Fruit fly (Drosophila melanogaster): ENCODE measurements around the gene CG14315.

The CG14315 gene

DNA sequence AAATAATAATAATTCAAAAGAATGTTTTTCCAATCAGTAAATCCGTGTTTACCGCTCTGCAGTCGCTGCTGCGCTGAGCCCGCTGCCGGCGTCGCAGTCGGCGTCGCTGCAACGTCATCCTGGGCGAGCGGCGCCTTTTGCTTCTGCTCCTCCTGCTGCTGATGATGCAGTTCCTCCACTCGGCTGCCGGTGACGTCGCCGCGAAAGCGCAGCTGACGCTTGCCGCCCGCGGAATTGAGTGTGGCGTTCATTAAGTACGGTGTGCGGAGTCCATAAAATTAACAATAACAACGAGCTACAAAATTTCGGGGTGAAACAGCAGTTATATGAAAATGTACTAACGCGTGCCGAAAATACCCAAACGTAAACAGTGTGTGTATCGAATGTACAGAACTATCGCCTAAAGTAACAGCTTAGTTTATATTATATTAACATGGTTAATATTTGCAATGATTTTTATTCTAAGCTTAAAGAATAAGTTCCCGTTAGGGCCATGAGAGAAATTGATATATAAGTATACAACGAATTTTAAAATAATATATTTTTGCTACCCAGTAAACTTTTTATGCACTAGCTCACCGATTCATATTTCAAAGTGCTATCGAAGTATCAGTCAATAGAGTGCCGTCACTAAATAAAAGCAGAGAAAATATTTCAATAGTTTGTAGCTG, 5.7 kb downstream of the CG14315 start, which contains the start of the genes CG7218 and Cbp20 (continued):
- peak; percentile 61 for TF ChIP-seq Rx (GFP tag; IDR thresholded peaks at IDR 0.05)
- no peak for TF ChIP-seq Vsx1 (GFP tag; optimal IDR thresholded peaks at IDR 0.05)
- TF ChIP-seq CG18599 (GFP tag; optimal IDR thresholded peaks at IDR 0.05): peak; percentile 71
- peak; percentile 88 for TF ChIP-seq Doc3 (GFP tag; IDR thresholded peaks at IDR 0.05; ENCODE audit: partially characterized antibody)
- peak; percentile 64 for TF ChIP-seq CG17359 (tag; optimal IDR thresholded peaks at IDR 0.05)
- 0 out of 2 replicates have a peak, but pooled peaks have one; percentile 25 for TF ChIP-seq danr (GFP tag; IDR thresholded peaks at IDR 0.05)
- TF ChIP-seq Asciz (GFP tag; optimal IDR thresholded peaks at IDR 0.05): no peak
- no peak for TF ChIP-seq Mes4 (GFP tag; optimal IDR thresholded peaks at IDR 0.05)
- TF ChIP-seq luna (GFP tag; optimal IDR thresholded peaks at IDR 0.05): peak; percentile 14
- TF ChIP-seq Myb (GFP tag; optimal IDR thresholded peaks at IDR 0.05): peak; percentile 45
- no peak for TF ChIP-seq tio (GFP tag; optimal IDR thresholded peaks at IDR 0.05)
- peak; percentile 60 for TF ChIP-seq Ets97D (GFP tag; optimal IDR thresholded peaks at IDR 0.05)
- no peak for TF ChIP-seq CG15479 (GFP tag; optimal IDR thresholded peaks at IDR 0.05)
- no peak for TF ChIP-seq lov (optimal IDR thresholded peaks at IDR 0.05)
- TF ChIP-seq lov (GFP tag; IDR thresholded peaks at IDR 0.05): no peak
- TF ChIP-seq bab2 (GFP tag; optimal IDR thresholded peaks at IDR 0.05): peak; percentile 46
- no peak for TF ChIP-seq CG2202 (tag; optimal IDR thresholded peaks at IDR 0.05)
- peak; percentile 61 for TF ChIP-seq D19B (GFP tag; optimal IDR thresholded peaks at IDR 0.05)
- peak; percentile 53 for TF ChIP-seq shn (GFP tag; optimal IDR thresholded peaks at IDR 0.05)
- peak; percentile 83 for TF ChIP-seq CG14014 (GFP tag; IDR thresholded peaks at IDR 0.05)
- peak; percentile 70 for TF ChIP-seq zfh2 (GFP tag; optimal IDR thresholded peaks at IDR 0.05)
- peak; percentile 57 for TF ChIP-seq CG4820 (GFP tag; optimal IDR thresholded peaks at IDR 0.05)
- no peak for TF ChIP-seq gcm2 (GFP tag; optimal IDR thresholded peaks at IDR 0.05)
- TF ChIP-seq GATAe (GFP tag; conservative IDR thresholded peaks at IDR 0.05): no peak
- TF ChIP-seq CG2712 (tag; optimal IDR thresholded peaks at IDR 0.05): peak; percentile 74
- TF ChIP-seq CG4424 (GFP tag; optimal IDR thresholded peaks at IDR 0.05): peak; percentile 71
- peak; percentile 49 for TF ChIP-seq tap (tag; optimal IDR thresholded peaks at IDR 0.05)
- TF ChIP-seq odd (GFP tag; optimal IDR thresholded peaks at IDR 0.05): no peak
- TF ChIP-seq ara (GFP tag; IDR thresholded peaks at IDR 0.05): 0 out of 2 replicates have a peak, but pooled peaks have one; percentile 22
- no peak for TF ChIP-seq en (GFP tag; optimal IDR thresholded peaks at IDR 0.05)
- peak; percentile 33 for TF ChIP-seq emc (GFP tag; optimal IDR thresholded peaks at IDR 0.05)
- peak; percentile 59 for TF ChIP-seq CG9727 (GFP tag; optimal IDR thresholded peaks at IDR 0.05)
- no peak for TF ChIP-seq CG15073 (GFP tag; optimal IDR thresholded peaks at IDR 0.05)
- TF ChIP-seq Opbp (GFP tag; IDR thresholded peaks at IDR 0.05; ENCODE audit: partially characterized antibody): peak; percentile 70; the same call in 2 of the 3 replicates
- no peak for TF ChIP-seq ewg (GFP tag; optimal IDR thresholded peaks at IDR 0.05)
- peak; percentile 41; the same call in 1 of the 2 replicates for TF ChIP-seq cas (GFP tag; IDR thresholded peaks at IDR 0.05)
- peak; percentile 55; the same call in 1 of the 2 replicates for TF ChIP-seq dimm (GFP tag; IDR thresholded peaks at IDR 0.05)
- peak; percentile 83 for TF ChIP-seq trem (tag; optimal IDR thresholded peaks at IDR 0.05)
- TF ChIP-seq CG8290 (GFP tag; optimal IDR thresholded peaks at IDR 0.05): peak; percentile 56
- peak; percentile 52 to 79 for TF ChIP-seq CG8290 (tag; optimal IDR thresholded peaks at IDR 0.05)
- TF ChIP-seq cwo (GFP tag; optimal IDR thresholded peaks at IDR 0.05): peak; percentile 49
- no peak for TF ChIP-seq CG3726 (GFP tag; IDR thresholded peaks at IDR 0.05)
- peak; percentile 57; the same call in 1 of the 2 replicates for TF ChIP-seq CG32772 (GFP tag; IDR thresholded peaks at IDR 0.05)
- TF ChIP-seq Six4 (GFP tag; optimal IDR thresholded peaks at IDR 0.05): peak; percentile 57
- TF ChIP-seq HLH54F (GFP tag; optimal IDR thresholded peaks at IDR 0.05): peak; percentile 57
- no peak for TF ChIP-seq Ravus (GFP tag; IDR thresholded peaks at IDR 0.05)
- no peak for TF ChIP-seq eve (GFP tag; optimal IDR thresholded peaks at IDR 0.05)
- TF ChIP-seq pzg (GFP tag; optimal IDR thresholded peaks at IDR 0.05): peak; percentile 69
- peak; percentile 27 for TF ChIP-seq Sry-β (GFP tag; optimal IDR thresholded peaks at IDR 0.05)
- TF ChIP-seq CG12769 (tag; optimal IDR thresholded peaks at IDR 0.05): peak; percentile 69

All from whole organism, embryonic.